Worm (Caenorhabditis elegans) whole organism, L4 larva: ENCODE data around the gene acs-14.
A peak's percentile ranks its signal among the peaks of the same experiment; 100 is the strongest.

Experiments used
- R02D3.7 ChIP-seq: fragments of 150-350 bp; sonication (generic microtip); optimal IDR thresholded peaks from 3 replicates; lab custom pipeline; 2014; ENCODE audit warnings: missing biosample characterization, missing genetic modification characterization
- Y105C5A.15 ChIP-seq: fragments of 200-800 bp; sonication (Bioruptor generic); IDR thresholded peaks from 2 replicates; pipeline ENCODE4 v1.3.6; 2022; ENCODE audit warnings: missing genetic modification characterization, missing compliant biosample characterization
- ceh-20 ChIP-seq: fragments of 200-800 bp; sonication (Bioruptor generic); IDR thresholded peaks from 2 replicates; pipeline ENCODE4 v1.3.6; 2022; ENCODE audit warnings: missing genetic modification reagents, missing genetic modification characterization, missing compliant biosample characterization
- ceh-28 ChIP-seq: fragments of 150-350 bp; optimal IDR thresholded peaks from 2 replicates; lab custom pipeline; 2014; ENCODE audit warnings: missing biosample characterization, missing genetic modification reagents, missing genetic modification characterization
- egl-43 ChIP-seq: fragments of 200-800 bp; sonication (Bioruptor generic); IDR thresholded peaks from 2 replicates; pipeline ENCODE4 v1.3.6; 2022; ENCODE audit warnings: missing genetic modification reagents, missing genetic modification characterization, missing compliant biosample characterization
- fos-1 ChIP-seq: fragments of 150-350 bp; optimal IDR thresholded peaks from 2 replicates; lab custom pipeline; 2014; ENCODE audit warnings: missing biosample characterization, missing genetic modification characterization
- hmg-1.1 ChIP-seq: fragments of 200-800 bp; sonication (Bioruptor generic); IDR thresholded peaks from 2 replicates; pipeline ENCODE4 v1.3.6; 2022; ENCODE audit warnings: missing genetic modification reagents, missing genetic modification characterization, missing compliant biosample characterization
- mdl-1 ChIP-seq, 2 experiments: fragments of 150-350 bp in 1 of 2; sonication (generic microtip) in 1 of 2; optimal IDR thresholded peaks; 2 replicates each; lab custom pipeline; 2014 to 2017; ENCODE audit warnings: missing biosample characterization in 2 of 2, missing genetic modification characterization in 2 of 2
- nhr-237 ChIP-seq: sonication (generic microtip); optimal IDR thresholded peaks from 2 replicates; lab custom pipeline; 2017; ENCODE audit warnings: missing biosample characterization, missing genetic modification characterization
- unc-62 ChIP-seq, 3 experiments: fragments of 150-350 bp in 1 of 3; sonication (generic microtip); optimal IDR thresholded peaks in 2 of 3; peaks in 1 of 3; 1 replicate in 1 of 3; 2 replicates in 2 of 3; lab custom pipeline; 2014 to 2017; ENCODE audit warnings: missing biosample characterization in 3 of 3, missing genetic modification characterization in 3 of 3, missing genetic modification reagents in 3 of 3, missing genotype in 1 of 3
- ztf-7 ChIP-seq: fragments of 150-350 bp; optimal IDR thresholded peaks from 2 replicates; lab custom pipeline; 2014; ENCODE audit warnings: missing biosample characterization, missing genetic modification characterization

DNA sequence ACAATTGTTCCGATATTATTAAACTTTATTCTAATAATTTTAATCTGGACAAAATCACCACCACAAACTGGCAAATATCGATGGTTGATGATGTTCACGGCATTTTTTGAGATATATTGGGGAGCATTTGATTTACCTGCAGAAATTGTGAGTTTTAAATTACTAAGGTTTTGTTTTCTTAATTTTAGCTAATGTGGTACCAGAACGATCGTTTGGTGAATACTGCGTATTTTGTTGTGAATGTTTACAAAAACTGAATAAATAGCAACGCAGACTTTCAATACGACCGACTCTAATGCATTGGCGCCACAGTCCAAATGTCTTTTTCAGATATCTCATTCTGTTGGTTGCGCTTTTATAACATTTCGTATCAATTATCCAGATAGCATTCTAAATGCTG, 13.8 kb downstream of the acs-14 start:
- TF ChIP-seq mdl-1 (tag; optimal IDR thresholded peaks at IDR 0.05; lab: Kevin White, UChicago): no peak
- no peak for TF ChIP-seq Y105C5A.15 (GFP tag; lab: Robert Waterston, UW)
- no peak for TF ChIP-seq ceh-28 (tag; lab: Kevin White, UChicago)
- TF ChIP-seq unc-62 (GFP tag; optimal IDR thresholded peaks at IDR 0.05 in 1 of 2; lab: Kevin White, UChicago): peak in 1 of 2 experiments; percentile 62
- TF ChIP-seq unc-62 (tag; optimal IDR thresholded peaks at IDR 0.05; lab: Kevin White, UChicago): no peak
- TF ChIP-seq nhr-237: no peak
- no peak for TF ChIP-seq hmg-1.1 (GFP tag; lab: Robert Waterston, UW)
- TF ChIP-seq egl-43 (GFP tag; lab: Robert Waterston, UW): no peak
- TF ChIP-seq ztf-7 (tag; lab: Kevin White, UChicago): no peak
- no peak for TF ChIP-seq R02D3.7 (tag; lab: Kevin White, UChicago)
- TF ChIP-seq ceh-20 (GFP tag; lab: Robert Waterston, UW): no peak
- TF ChIP-seq fos-1: no peak
